Fruit fly (Drosophila melanogaster): Measurements from ENCODE around the gene CG3982.

The CG3982 gene

DNA sequence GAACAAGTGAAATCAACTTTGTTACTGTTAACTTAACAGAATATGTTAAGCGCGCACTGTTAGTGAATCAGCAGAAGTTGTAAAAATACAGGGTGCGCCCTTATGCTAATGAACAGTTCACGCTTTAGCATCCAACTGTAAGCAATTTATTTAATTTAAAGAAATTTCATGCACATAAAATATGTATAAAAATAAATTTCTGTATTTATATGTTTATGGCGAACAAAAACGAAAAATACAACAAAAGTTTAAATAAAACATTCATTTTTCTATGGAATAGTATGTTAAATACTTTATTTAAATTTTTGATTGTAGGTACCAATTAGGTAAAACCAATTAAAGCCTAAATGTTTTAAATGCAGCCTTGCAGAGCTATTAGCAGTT lies 7.3 kb upstream of the CG3982 start (continued):
- TF ChIP-seq PHDP (tag; optimal IDR thresholded peaks at IDR 0.05) (peak; percentile 79), Awh (GFP tag; IDR thresholded peaks at IDR 0.05) (no peak), gem (tag; optimal IDR thresholded peaks at IDR 0.05) (peak; percentile 65), Fer1 (GFP tag; optimal IDR thresholded peaks at IDR 0.05) (peak; percentile 43), nom (GFP tag; optimal IDR thresholded peaks at IDR 0.05) (peak; percentile 6), CoRest (tag; optimal IDR thresholded peaks at IDR 0.05) (peak; percentile 32), Ada2b (GFP tag; IDR thresholded peaks at IDR 0.05) (peak; percentile 20; the same call in 1 of the 2 replicates), Blimp-1 (GFP tag; optimal IDR thresholded peaks at IDR 0.05) (peak; percentile 52), CG18476 (GFP tag; optimal IDR thresholded peaks at IDR 0.05) (peak; percentile 41), CG2678 (tag; optimal IDR thresholded peaks at IDR 0.05) (peak; percentile 53), CG3407 (GFP tag; optimal IDR thresholded peaks at IDR 0.05) (no peak), ranshi (GFP tag; IDR thresholded peaks at IDR 0.05) (0 out of 2 replicates have a peak, but pooled peaks have one; percentile 7)

DNA sequence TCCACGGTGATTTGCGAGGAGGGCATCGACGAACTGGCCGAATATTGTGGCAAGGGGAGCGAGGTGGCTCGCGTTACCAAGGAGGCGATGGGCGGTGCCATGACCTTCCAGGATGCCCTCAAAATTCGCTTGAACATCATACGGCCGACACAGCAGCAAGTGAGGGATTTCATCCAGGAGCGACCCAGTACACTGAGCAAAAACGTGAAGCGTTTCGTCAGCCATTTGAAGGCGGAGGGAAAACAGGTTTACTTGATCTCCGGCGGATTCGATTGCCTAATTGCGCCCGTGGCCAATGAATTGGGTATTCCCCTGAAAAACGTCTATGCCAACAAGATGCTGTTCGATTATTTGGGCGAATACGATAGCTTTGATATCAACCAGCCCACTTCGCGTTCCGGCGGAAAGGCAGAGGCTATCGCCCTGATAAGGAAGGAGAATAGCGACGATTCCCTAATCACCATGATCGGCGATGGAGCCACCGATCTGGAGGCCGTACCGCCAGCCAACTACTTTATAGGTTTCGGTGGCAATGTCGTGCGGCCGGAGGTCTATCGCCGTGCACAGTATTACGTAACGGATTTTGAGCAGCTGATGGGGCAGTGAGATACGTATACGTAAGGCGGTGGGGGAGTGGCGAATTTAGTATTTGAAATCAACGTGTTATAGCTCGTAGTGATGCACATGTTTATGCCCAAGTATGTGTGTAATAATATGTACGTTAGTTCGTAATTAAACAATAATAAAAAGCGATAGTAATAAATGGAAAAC lies 6.8 kb upstream of the CG3982 start:
- peak; percentile 57 for TF ChIP-seq CG34376 (GFP tag; optimal IDR thresholded peaks at IDR 0.05)
- TF ChIP-seq Jarid2 (GFP tag; optimal IDR thresholded peaks at IDR 0.05) = no peak
- TF ChIP-seq CG12391 (tag; optimal IDR thresholded peaks at IDR 0.05) = no peak
- TF ChIP-seq zf30C (GFP tag; optimal IDR thresholded peaks at IDR 0.05) = peak; percentile 38
- no peak for TF ChIP-seq CG17328 (GFP tag; IDR thresholded peaks at IDR 0.05)
- no peak for TF ChIP-seq ab (GFP tag; optimal IDR thresholded peaks at IDR 0.05)
- no peak for TF ChIP-seq CG9609 (GFP tag; optimal IDR thresholded peaks at IDR 0.05)
- no peak for TF ChIP-seq CG10321 (GFP tag; IDR thresholded peaks at IDR 0.05)
- no peak for TF ChIP-seq Hr78 (GFP tag; optimal IDR thresholded peaks at IDR 0.05)
- no peak for TF ChIP-seq CG16863 (GFP tag; optimal IDR thresholded peaks at IDR 0.05)
- peak in 1 of 2 experiments; percentile 53 for TF ChIP-seq crp (GFP tag; optimal IDR thresholded peaks at IDR 0.05)
- peak in 1 of 2 experiments; percentile 0 for TF ChIP-seq Hr51 (GFP tag; optimal IDR thresholded peaks at IDR 0.05)
- no peak for TF ChIP-seq H2.0 (GFP tag; IDR thresholded peaks at IDR 0.05)
- TF ChIP-seq CG11504 (tag; optimal IDR thresholded peaks at IDR 0.05) = no peak
- TF ChIP-seq phol (tag; optimal IDR thresholded peaks at IDR 0.05) = no peak
- no peak for TF ChIP-seq br (optimal IDR thresholded peaks at IDR 0.05)
- peak; percentile 4 for TF ChIP-seq pzg (GFP tag; optimal IDR thresholded peaks at IDR 0.05)
- no peak for TF ChIP-seq onecut (GFP tag; IDR thresholded peaks at IDR 0.05)
- no peak for TF ChIP-seq unc-4 (GFP tag; IDR thresholded peaks at IDR 0.05; ENCODE audit: partially characterized antibody)
- TF ChIP-seq Pdp1 (GFP tag; optimal IDR thresholded peaks at IDR 0.05) = peak in 1 of 2 experiments; percentile 99
- TF ChIP-seq crol (GFP tag; IDR thresholded peaks at IDR 0.05) = no peak
- TF ChIP-seq CG9932 (GFP tag; IDR thresholded peaks at IDR 0.05) = no peak
- TF ChIP-seq toy (GFP tag; IDR thresholded peaks at IDR 0.05) = no peak
- TF ChIP-seq her (GFP tag; optimal IDR thresholded peaks at IDR 0.05) = no peak
- no peak for TF ChIP-seq Antp (GFP tag; optimal IDR thresholded peaks at IDR 0.05)
- no peak for TF ChIP-seq CG15514 (GFP tag; optimal IDR thresholded peaks at IDR 0.05)
- TF ChIP-seq Opbp (GFP tag; IDR thresholded peaks at IDR 0.05; ENCODE audit: partially characterized antibody) = no peak
- TF ChIP-seq CG2678 (tag; optimal IDR thresholded peaks at IDR 0.05) = no peak
- TF ChIP-seq Xbp1 (GFP tag; optimal IDR thresholded peaks at IDR 0.05) = no peak
- peak; percentile 85 for TF ChIP-seq grn (GFP tag; optimal IDR thresholded peaks at IDR 0.05)
- TF ChIP-seq Ravus (GFP tag; IDR thresholded peaks at IDR 0.05) = no peak
- TF ChIP-seq CG10543 (GFP tag; optimal IDR thresholded peaks at IDR 0.05) = peak; percentile 35
- TF ChIP-seq gfzf (GFP tag; optimal IDR thresholded peaks at IDR 0.05) = no peak
- TF ChIP-seq abd-A (tag; optimal IDR thresholded peaks at IDR 0.05) = peak; percentile 4
- TF ChIP-seq CG12769 (tag; optimal IDR thresholded peaks at IDR 0.05) = peak; percentile 7
- TF ChIP-seq CG15073 (GFP tag; optimal IDR thresholded peaks at IDR 0.05) = no peak

All from whole organism, embryonic.